Worm (Caenorhabditis elegans) whole organism, young adult: ENCODE measurements around the gene mat-3.

Experiments
- K12H6.12 ChIP-seq: fragments of 200-800 bp; sonication (Bioruptor generic); optimal IDR thresholded peaks from 2 replicates; lab custom pipeline; 2018; ENCODE audit warnings: mild to moderate bottlenecking, missing genetic modification characterization, missing compliant biosample characterization
- ceh-27 ChIP-seq: fragments of 200-800 bp; sonication (Bioruptor generic); optimal IDR thresholded peaks from 2 replicates; lab custom pipeline; 2018; ENCODE audit warnings: mild to moderate bottlenecking, missing genetic modification characterization, moderate library complexity, missing compliant biosample characterization
- ekl-4 ChIP-seq: fragments of 200-800 bp; sonication (Bioruptor generic); IDR thresholded peaks from 2 replicates; pipeline ENCODE4 v1.3.6; 2022; ENCODE audit warnings: missing genetic modification reagents, missing genetic modification characterization, missing compliant biosample characterization
- fkh-3 ChIP-seq: sonication (generic microtip); optimal IDR thresholded peaks from 2 replicates; lab custom pipeline; 2016; ENCODE audit warnings: mild to moderate bottlenecking, missing genetic modification characterization, missing compliant biosample characterization
- lin-26 ChIP-seq: fragments of 200-800 bp; sonication (Bioruptor generic); IDR thresholded peaks from 2 replicates; pipeline ENCODE4 v1.3.6; 2022; ENCODE audit warnings: missing genetic modification reagents, missing genetic modification characterization, missing compliant biosample characterization
- lin-35 ChIP-seq, 3 experiments: fragments of 150-350 bp in 2 of 3; sonication (generic microtip) in 1 of 3; optimal IDR thresholded peaks; 2 replicates each; lab custom pipeline; 2014 to 2018; ENCODE audit warnings: missing biosample characterization in 3 of 3, missing genetic modification characterization in 3 of 3, missing genetic modification reagents in 3 of 3
- nhr-80 ChIP-seq: sonication (generic microtip); optimal IDR thresholded peaks from 2 replicates; lab custom pipeline; 2016; ENCODE audit warnings: missing genetic modification characterization, missing compliant biosample characterization
- pha-4 ChIP-seq: fragments of 150-350 bp; sonication (generic microtip); optimal IDR thresholded peaks from 2 replicates; lab custom pipeline; 2014; ENCODE audit warnings: missing biosample characterization, missing genetic modification reagents, missing genetic modification characterization
- rec-8 ChIP-seq, 2 experiments: sonication (generic microtip); optimal IDR thresholded peaks; 2 replicates each; lab custom pipeline; 2016; ENCODE audit warnings: mild to moderate bottlenecking in 2 of 2, missing genetic modification characterization in 2 of 2, missing genetic modification reagents in 2 of 2, missing genotype in 2 of 2, missing biosample characterization in 1 of 2, missing compliant biosample characterization in 1 of 2, moderate library complexity in 1 of 2
- tbp1 ChIP-seq: fragments of 200-800 bp; sonication (Bioruptor generic); optimal IDR thresholded peaks from 2 replicates; lab custom pipeline; 2018; ENCODE audit warnings: mild to moderate bottlenecking, missing genetic modification characterization, missing compliant biosample characterization
- tbx-9 ChIP-seq: sonication (generic microtip); optimal IDR thresholded peaks from 2 replicates; lab custom pipeline; 2016; ENCODE audit warnings: borderline replicate concordance, missing genetic modification characterization, inconsistent platforms, missing compliant biosample characterization

Gene mat-3

DNA sequence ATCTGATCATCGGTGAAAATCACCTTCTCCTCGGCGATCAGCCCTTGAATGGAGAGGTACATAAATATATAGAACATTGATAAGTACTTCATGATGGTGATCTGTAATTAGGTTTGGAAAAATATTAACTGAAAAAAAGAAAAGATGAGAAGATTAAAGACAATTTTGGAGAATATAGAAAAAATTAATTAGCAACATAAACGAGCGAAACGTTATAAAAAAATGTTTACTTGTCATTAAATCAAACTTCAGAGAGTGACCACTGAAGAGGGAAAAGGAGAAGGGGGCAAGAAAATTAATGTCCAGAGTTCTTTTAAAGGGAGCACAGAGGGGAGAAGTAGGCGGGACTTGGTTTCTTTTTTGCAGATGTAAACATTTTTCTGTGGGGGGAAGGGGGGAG is 51.6 kb downstream of the mat-3 start, which contains the start of gene T22F7.4:
Gene T22F7.4 (minus strand): TSS at position 101 of the 400 bp plus-strand sequence.
- TF ChIP-seq pha-4 (tag; lab: Kevin White, UChicago) (no peak), tbx-9 (no peak), lin-35 (GFP tag; optimal IDR thresholded peaks at IDR 0.05; lab: Kevin White, UChicago) (no peak), ceh-27 (GFP tag; lab: Kevin White, UChicago) (no peak), lin-26 (GFP tag; lab: Robert Waterston, UW) (no peak), ekl-4 (GFP tag; lab: Robert Waterston, UW) (no peak), tbp1 (GFP tag; lab: Kevin White, UChicago) (no peak), fkh-3 (no peak), K12H6.12 (tag; lab: Kevin White, UChicago) (no peak)
- TF ChIP-seq, all 124 proteins: peak for 0

DNA sequence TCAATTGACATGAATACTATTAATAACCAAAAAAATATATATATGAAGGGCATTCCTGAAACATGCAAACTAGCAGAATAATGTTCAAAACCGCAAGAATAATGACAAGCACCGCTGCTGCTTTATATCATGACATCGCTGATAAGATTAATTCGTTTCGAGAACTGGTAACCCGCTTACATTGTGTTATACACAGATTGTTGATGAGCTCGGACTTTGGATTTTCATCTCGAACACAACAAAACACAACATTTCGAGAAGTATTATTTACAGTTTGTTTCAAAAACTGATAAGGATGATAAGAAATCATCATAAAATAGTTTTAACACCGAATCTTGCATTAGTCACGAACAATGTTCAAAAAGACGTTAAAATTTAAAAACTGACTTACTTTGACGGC is 55.6 kb downstream of the mat-3 start:
- peak; percentile 30 for TF ChIP-seq nhr-80 (tag; lab: Kevin White, UChicago)
- no peak for TF ChIP-seq tbx-9
- no peak for TF ChIP-seq rec-8 (tag; optimal IDR thresholded peaks at IDR 0.05; lab: Kevin White, UChicago)
- TF ChIP-seq, all 124 proteins: peak for 1
